Fruit fly (Drosophila melanogaster) whole organism, embryonic: ENCODE measurements around the gene GstD10.

ENCODE experiments used
- Atf6 ChIP-seq: fragments of 200-800 bp; sonication (Bioruptor generic); IDR thresholded peaks from 2 replicates; pipeline ENCODE4 v1.3.6; 2022; ENCODE audit warnings: missing biosample characterization, missing genetic modification characterization
- Awh ChIP-seq: fragments of 200-800 bp; sonication (Bioruptor generic); IDR thresholded peaks from 2 replicates; pipeline ENCODE4, ENCODE4 v1.3.6; 2022; ENCODE audit warnings: missing biosample characterization, missing genetic modification characterization
- Bgb ChIP-seq: fragments of 200-800 bp; sonication (Bioruptor generic); IDR thresholded peaks from 2 replicates; pipeline ENCODE4 v1.3.6; 2022; ENCODE audit warnings: missing biosample characterization, missing genetic modification characterization; ENCODE audit not compliant: partially characterized antibody
- CG10979 ChIP-seq: fragments of 200-800 bp; sonication (Bioruptor generic); optimal IDR thresholded peaks from 2 replicates; lab custom pipeline; 2018; ENCODE audit warnings: missing biosample characterization, mild to moderate bottlenecking, missing genetic modification characterization, moderate library complexity
- CG11456 ChIP-seq: fragments of 200-800 bp; sonication (Bioruptor generic); IDR thresholded peaks from 3 replicates; pipeline ENCODE4 v1.3.6; 2022; ENCODE audit warnings: missing biosample characterization, missing genetic modification characterization
- CG13287 ChIP-seq: fragments of 200-800 bp; sonication (Bioruptor generic); IDR thresholded peaks from 2 replicates; pipeline ENCODE4 v1.3.6; 2022; ENCODE audit warnings: missing biosample characterization, missing genetic modification characterization; ENCODE audit not compliant: partially characterized antibody
- CG14050 ChIP-seq: fragments of 200-800 bp; sonication (Bioruptor generic); IDR thresholded peaks from 3 replicates; pipeline ENCODE4 v1.3.6; 2022; ENCODE audit warnings: missing biosample characterization, missing genetic modification characterization
- CG1602 ChIP-seq: fragments of 200-800 bp; sonication (Bioruptor generic); optimal IDR thresholded peaks from 3 replicates; lab custom pipeline; 2016; ENCODE audit warnings: missing biosample characterization, missing genetic modification characterization
- CG18011 ChIP-seq: fragments of 200-800 bp; sonication (Bioruptor generic); optimal IDR thresholded peaks from 2 replicates; lab custom pipeline; 2017; ENCODE audit warnings: missing biosample characterization, missing genetic modification characterization, mild to moderate bottlenecking, moderate library complexity, missing genotype
- CG18476 ChIP-seq: fragments of 200-800 bp; sonication (Bioruptor generic); optimal IDR thresholded peaks from 2 replicates; lab custom pipeline; 2016; ENCODE audit warnings: missing biosample characterization, mild to moderate bottlenecking, missing genetic modification characterization
- CG18599 ChIP-seq: fragments of 200-800 bp; sonication (Bioruptor generic); optimal IDR thresholded peaks from 3 replicates; lab custom pipeline; 2017; ENCODE audit warnings: missing biosample characterization, missing genetic modification characterization, mild to moderate bottlenecking, moderate library complexity, missing genetic modification reagents
- CG34376 ChIP-seq: fragments of 200-800 bp; sonication (Bioruptor generic); optimal IDR thresholded peaks from 2 replicates; lab custom pipeline; 2018; ENCODE audit warnings: missing biosample characterization, mild to moderate bottlenecking, missing genetic modification characterization
- CG4707 ChIP-seq: fragments of 200-800 bp; sonication (Bioruptor generic); optimal IDR thresholded peaks from 2 replicates; lab custom pipeline; 2018; ENCODE audit warnings: missing biosample characterization, mild to moderate bottlenecking, missing genetic modification characterization, moderate library complexity
- CG4820 ChIP-seq: fragments of 200-800 bp; sonication (Bioruptor generic); optimal IDR thresholded peaks from 3 replicates; lab custom pipeline; 2016; ENCODE audit warnings: missing biosample characterization, missing genetic modification characterization
- CG6813 ChIP-seq: fragments of 200-800 bp; sonication (Bioruptor generic); optimal IDR thresholded peaks from 2 replicates; lab custom pipeline; 2017; ENCODE audit warnings: missing biosample characterization, missing genetic modification characterization, mild to moderate bottlenecking, moderate library complexity, missing genetic modification reagents
- CG7745 ChIP-seq: fragments of 200-800 bp; sonication (Bioruptor generic); optimal IDR thresholded peaks from 2 replicates; lab custom pipeline; 2018; ENCODE audit warnings: missing biosample characterization, mild to moderate bottlenecking, missing genetic modification characterization, moderate library complexity
- CG7963 ChIP-seq: fragments of 200-800 bp; sonication (Bioruptor generic); IDR thresholded peaks from 3 replicates; pipeline ENCODE4 v1.3.6; 2022; ENCODE audit warnings: missing biosample characterization, missing genetic modification characterization; ENCODE audit not compliant: partially characterized antibody
- CG9609 ChIP-seq: fragments of 200-800 bp; sonication (Bioruptor generic); optimal IDR thresholded peaks from 3 replicates; lab custom pipeline; 2016; ENCODE audit warnings: missing biosample characterization, missing genetic modification characterization
- CrebB ChIP-seq: fragments of 200-800 bp; sonication (Bioruptor generic); optimal IDR thresholded peaks from 3 replicates; lab custom pipeline; 2018; ENCODE audit warnings: missing biosample characterization, mild to moderate bottlenecking, missing genetic modification characterization
- D19A ChIP-seq: fragments of 200-800 bp; optimal IDR thresholded peaks from 3 replicates; lab custom pipeline; 2019; ENCODE audit warnings: missing biosample characterization, mild to moderate bottlenecking, missing genetic modification characterization, moderate library complexity
- Dad ChIP-seq: fragments of 200-800 bp; sonication (Bioruptor generic); optimal IDR thresholded peaks from 3 replicates; lab custom pipeline; 2016; ENCODE audit warnings: missing biosample characterization, missing genetic modification characterization
- Dbx ChIP-seq: fragments of 200-800 bp; sonication (Bioruptor generic); IDR thresholded peaks from 3 replicates; pipeline ENCODE4 v1.3.6; 2022; ENCODE audit warnings: missing biosample characterization, missing genetic modification characterization
- HmgZ ChIP-seq: fragments of 200-800 bp; sonication (Bioruptor generic); optimal IDR thresholded peaks from 2 replicates; lab custom pipeline; 2018; ENCODE audit warnings: missing biosample characterization, mild to moderate bottlenecking, missing genetic modification characterization
- Hmr ChIP-seq: fragments of 200-800 bp; sonication (Bioruptor generic); optimal IDR thresholded peaks from 3 replicates; lab custom pipeline; 2017; ENCODE audit warnings: mild to moderate bottlenecking, missing biosample characterization, missing genetic modification reagents, missing genetic modification characterization
- MTF-1 ChIP-seq: fragments of 200-800 bp; sonication (Bioruptor generic); optimal IDR thresholded peaks from 2 replicates; lab custom pipeline; 2018; ENCODE audit warnings: missing biosample characterization, mild to moderate bottlenecking, missing genetic modification characterization, borderline replicate concordance
- Myb ChIP-seq: fragments of 200-800 bp; sonication (Bioruptor generic); optimal IDR thresholded peaks from 2 replicates; lab custom pipeline; 2016; ENCODE audit warnings: missing biosample characterization, missing genetic modification characterization
- NK7.1 ChIP-seq: fragments of 200-800 bp; sonication (Bioruptor generic); optimal IDR thresholded peaks from 3 replicates; lab custom pipeline; 2016; ENCODE audit warnings: missing biosample characterization, missing genetic modification characterization
- NfI ChIP-seq: fragments of 200-800 bp; sonication (Bioruptor generic); optimal IDR thresholded peaks from 3 replicates; lab custom pipeline; 2018; ENCODE audit warnings: missing biosample characterization, mild to moderate bottlenecking, missing genetic modification characterization, moderate library complexity
- Sin3A ChIP-seq: fragments of >200 bp; optimal IDR thresholded peaks from 2 replicates; lab custom pipeline; 2018
- Ssrp ChIP-seq: fragments of 200-800 bp; sonication (Bioruptor generic); optimal IDR thresholded peaks from 2 replicates; lab custom pipeline; 2018; ENCODE audit warnings: missing biosample characterization, mild to moderate bottlenecking, missing genetic modification characterization, moderate library complexity
- TFAM ChIP-seq: fragments of 200-800 bp; sonication (Bioruptor generic); optimal IDR thresholded peaks from 2 replicates; lab custom pipeline; 2017; ENCODE audit warnings: missing biosample characterization, missing genetic modification characterization, inconsistent platforms
- Taf1 ChIP-seq: fragments of 200-800 bp; sonication (Bioruptor generic); IDR thresholded peaks from 2 replicates; pipeline ENCODE4 v1.3.6; 2022; ENCODE audit warnings: missing biosample characterization, missing genetic modification characterization
- amos ChIP-seq: fragments of 200-800 bp; sonication (Bioruptor generic); IDR thresholded peaks from 2 replicates; pipeline ENCODE4 v1.3.6; 2022; ENCODE audit warnings: missing biosample characterization, missing genetic modification characterization; ENCODE audit not compliant: partially characterized antibody
- cad ChIP-seq: fragments of >200 bp; optimal IDR thresholded peaks from 2 replicates; lab custom pipeline; 2017; ENCODE audit warnings: missing biosample characterization, missing genetic modification characterization
- cas ChIP-seq: fragments of 200-800 bp; sonication (Bioruptor generic); IDR thresholded peaks from 2 replicates; pipeline ENCODE4 v1.3.6; 2022; ENCODE audit warnings: missing biosample characterization, missing genetic modification characterization
- cg ChIP-seq: fragments of 200-800 bp; sonication (Bioruptor generic); optimal IDR thresholded peaks from 3 replicates; lab custom pipeline; 2019; ENCODE audit warnings: missing biosample characterization, mild to moderate bottlenecking, missing genetic modification characterization, moderate library complexity
- chinmo ChIP-seq: fragments of 200-800 bp; sonication (Bioruptor generic); IDR thresholded peaks from 4 replicates; pipeline ENCODE4 v1.3.6; 2022; ENCODE audit warnings: missing biosample characterization, missing genetic modification characterization; ENCODE audit not compliant: partially characterized antibody
- ci ChIP-seq: fragments of 200-800 bp; sonication (Bioruptor generic); IDR thresholded peaks from 3 replicates; pipeline ENCODE4 v1.3.6; 2022; ENCODE audit warnings: missing biosample characterization, missing genetic modification characterization
- dysf ChIP-seq: fragments of 200-800 bp; sonication (Bioruptor generic); IDR thresholded peaks from 3 replicates; pipeline ENCODE4 v1.3.6; 2022; ENCODE audit warnings: missing biosample characterization, missing genetic modification characterization
- exex ChIP-seq: fragments of 200-800 bp; sonication (Bioruptor generic); optimal IDR thresholded peaks from 4 replicates; lab custom pipeline; 2018; ENCODE audit warnings: missing biosample characterization, mild to moderate bottlenecking, missing genetic modification characterization, moderate library complexity
- fd64A ChIP-seq: fragments of 200-800 bp; sonication (Bioruptor generic); optimal IDR thresholded peaks from 3 replicates; lab custom pipeline; 2018; ENCODE audit warnings: missing biosample characterization, mild to moderate bottlenecking, missing genetic modification characterization
- fu2 ChIP-seq: fragments of 200-800 bp; sonication (Bioruptor generic); optimal IDR thresholded peaks from 2 replicates; lab custom pipeline; 2016; ENCODE audit warnings: missing biosample characterization, missing genetic modification characterization
- gce ChIP-seq: fragments of 200-800 bp; sonication (Bioruptor generic); IDR thresholded peaks from 3 replicates; pipeline ENCODE4 v1.3.6; 2022; ENCODE audit warnings: missing biosample characterization, missing genetic modification characterization
- gro ChIP-seq: fragments of 200-800 bp; sonication (Bioruptor generic); optimal IDR thresholded peaks from 2 replicates; lab custom pipeline; 2016; ENCODE audit warnings: missing biosample characterization, missing genetic modification characterization
- gt ChIP-seq: fragments of 200-800 bp; sonication (Bioruptor generic); IDR thresholded peaks from 2 replicates; pipeline ENCODE4 v1.3.6; 2022; ENCODE audit warnings: missing biosample characterization, missing genetic modification characterization
- lilli ChIP-seq: fragments of 200-800 bp; sonication (Bioruptor generic); optimal IDR thresholded peaks from 3 replicates; lab custom pipeline; 2016; ENCODE audit warnings: missing biosample characterization, missing genetic modification characterization
- mirr ChIP-seq: fragments of 200-800 bp; sonication (Bioruptor generic); optimal IDR thresholded peaks from 3 replicates; lab custom pipeline; 2018; ENCODE audit warnings: missing biosample characterization, mild to moderate bottlenecking, missing genetic modification characterization
- otp ChIP-seq: fragments of 200-800 bp; sonication (Bioruptor generic); IDR thresholded peaks from 3 replicates; pipeline ENCODE4, ENCODE4 v1.3.6; 2022; ENCODE audit warnings: missing biosample characterization, missing genetic modification characterization
- pzg ChIP-seq: fragments of 200-800 bp; sonication (Bioruptor generic); optimal IDR thresholded peaks from 3 replicates; lab custom pipeline; 2018; ENCODE audit warnings: missing biosample characterization, mild to moderate bottlenecking, missing genetic modification characterization, moderate library complexity
- stc ChIP-seq: fragments of 200-800 bp; sonication (Bioruptor generic); IDR thresholded peaks from 2 replicates; pipeline ENCODE4 v1.3.6; 2022; ENCODE audit warnings: missing biosample characterization, missing genetic modification characterization
- twi ChIP-seq: fragments of 200-800 bp; optimal IDR thresholded peaks from 2 replicates; lab custom pipeline; 2019; ENCODE audit warnings: missing biosample characterization, mild to moderate bottlenecking, missing genetic modification characterization, moderate library complexity
- zf30C ChIP-seq: fragments of 200-800 bp; sonication (Bioruptor generic); optimal IDR thresholded peaks from 3 replicates; lab custom pipeline; 2018; ENCODE audit warnings: missing biosample characterization, mild to moderate bottlenecking, missing genetic modification characterization

Gene GstD10

DNA sequence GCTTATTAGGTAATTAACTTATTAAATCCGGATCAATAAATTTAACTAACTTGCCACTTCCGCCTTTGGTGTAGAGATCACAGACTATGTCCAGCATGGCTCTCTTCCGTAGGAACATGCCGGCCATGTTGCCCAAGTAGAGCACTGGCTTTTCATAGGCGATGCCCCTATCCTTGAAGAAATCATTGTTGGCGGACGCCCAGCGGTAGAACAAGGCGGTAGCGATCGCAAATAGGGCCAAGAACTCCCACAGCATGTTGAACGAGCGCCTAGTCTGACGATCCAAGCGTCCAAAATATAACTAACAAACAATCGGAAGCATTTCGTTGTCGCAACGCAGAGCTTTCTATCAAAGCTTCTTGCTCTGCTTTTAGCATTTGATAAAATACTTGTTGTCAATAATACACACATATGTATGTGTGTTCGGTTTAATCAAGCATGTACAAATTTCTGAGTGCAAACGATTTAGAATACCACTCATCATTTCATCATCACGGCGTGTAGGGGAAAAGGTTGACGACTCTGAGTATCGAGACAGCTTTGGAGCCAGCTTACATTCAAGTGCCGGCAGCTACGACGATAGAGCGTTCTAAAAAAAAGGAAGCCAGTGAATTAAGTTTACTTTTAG lies 33.2 kb upstream of the GstD10 start, which contains the start of gene Cyp9f3 (continued):
- peak; percentile 69 for TF ChIP-seq mirr
- peak; percentile 25; the same call in 1 of the 2 replicates for TF ChIP-seq CG13287 (GFP tag; lab: Robert Waterston, UW)
- TF ChIP-seq Sin3A (lab: Kevin White, UChicago) = no peak
- no peak for TF ChIP-seq CrebB (tag; lab: Kevin White, UChicago)
- TF ChIP-seq MTF-1 = peak; percentile 22
- no peak for TF ChIP-seq CG4707 (GFP tag; lab: Kevin White, UChicago)
- TF ChIP-seq NK7.1 (GFP tag; lab: Kevin White, UChicago) = no peak
- TF ChIP-seq HmgZ (tag; lab: Kevin White, UChicago) = peak; percentile 13
- TF ChIP-seq CG9609 = no peak
- TF ChIP-seq amos (GFP tag; lab: Robert Waterston, UW) = peak; percentile 33; the same call in 1 of the 2 replicates
- TF ChIP-seq fd64A (GFP tag; lab: Kevin White, UChicago) = no peak
- TF ChIP-seq CG14050 = no peak
- TF ChIP-seq Ssrp (tag; lab: Kevin White, UChicago) = no peak
- no peak for TF ChIP-seq gce
- peak; percentile 53 for TF ChIP-seq exex
- TF ChIP-seq CG4820 = no peak
- peak; percentile 14 for TF ChIP-seq gro (GFP tag; lab: Kevin White, UChicago)
- TF ChIP-seq dysf (GFP tag; lab: Robert Waterston, UW) = 0 out of 3 replicates have a peak, but pooled peaks have one; percentile 22
- no peak for TF ChIP-seq Dbx
- TF ChIP-seq chinmo = 0 out of 4 replicates have a peak, but pooled peaks have one; percentile 43
- TF ChIP-seq cad (GFP tag; lab: Kevin White, UChicago) = no peak
- TF ChIP-seq stc (GFP tag; lab: Robert Waterston, UW) = no peak
- 0 out of 2 replicates have a peak, but pooled peaks have one; percentile 7 for TF ChIP-seq Atf6
- TF ChIP-seq Dad (GFP tag; lab: Kevin White, UChicago) = no peak
- TF ChIP-seq ci (GFP tag; lab: Robert Waterston, UW) = no peak
- TF ChIP-seq fu2 (GFP tag; lab: Kevin White, UChicago) = no peak
- TF ChIP-seq Hmr (GFP tag; lab: Kevin White, UChicago) = no peak
- TF ChIP-seq lilli = no peak
- TF ChIP-seq CG7963 = no peak
- peak; percentile 9 for TF ChIP-seq CG18011 (GFP tag; lab: Kevin White, UChicago)
- no peak for TF ChIP-seq cas (GFP tag; lab: Robert Waterston, UW)
- TF ChIP-seq cg (GFP tag; lab: Kevin White, UChicago) = peak; percentile 40
- no peak for TF ChIP-seq CG11456 (GFP tag; lab: Robert Waterston, UW)
- no peak for TF ChIP-seq Bgb
- no peak for TF ChIP-seq CG18599

- peak; percentile 13 for TF ChIP-seq CG18476 (GFP tag; lab: Kevin White, UChicago)
- TF ChIP-seq otp = no peak
- no peak for TF ChIP-seq NfI (GFP tag; lab: Kevin White, UChicago)
- TF ChIP-seq CG1602 (GFP tag; lab: Kevin White, UChicago) = no peak
- peak; percentile 89 for TF ChIP-seq CG7745
- TF ChIP-seq CG6813 (GFP tag; lab: Kevin White, UChicago) = peak; percentile 0
- no peak for TF ChIP-seq Myb (GFP tag; lab: Kevin White, UChicago)
- no peak for TF ChIP-seq CG10979
- peak; percentile 86 for TF ChIP-seq exex
- no peak for TF ChIP-seq gt (GFP tag; lab: Robert Waterston, UW)
- no peak for TF ChIP-seq Awh (GFP tag; lab: Robert Waterston, UW)
- no peak for TF ChIP-seq Taf1
- no peak for TF ChIP-seq twi
- peak; percentile 18 for TF ChIP-seq CG34376
- TF ChIP-seq zf30C = no peak
- no peak for TF ChIP-seq TFAM
- TF ChIP-seq lilli = no peak
- no peak for TF ChIP-seq gro (GFP tag; lab: Kevin White, UChicago)
- TF ChIP-seq D19A (tag; lab: Kevin White, UChicago) = peak; percentile 17
- peak; percentile 67 for TF ChIP-seq mirr
- no peak for TF ChIP-seq pzg
Measured at dm6 chr3R:12398054-12398453, 32.5 kb upstream of the GstD10 start.
